Fruit fly (Drosophila melanogaster) whole organism, pupa: ENCODE measurements around the gene TotE.

Experiments used
- CG10348 ChIP-seq: fragments of 200-800 bp; sonication (Bioruptor generic); IDR thresholded peaks from 2 replicates; pipeline ENCODE4 v1.3.6; 2022; ENCODE audit warnings: missing biosample characterization, missing genetic modification characterization
- CG12605 ChIP-seq: fragments of 200-800 bp; sonication (Bioruptor generic); IDR thresholded peaks from 2 replicates; pipeline ENCODE4 v1.3.6; 2022; ENCODE audit warnings: missing biosample characterization, missing genetic modification characterization
- CG13204 ChIP-seq: fragments of 200-800 bp; sonication (Bioruptor generic); optimal IDR thresholded peaks from 2 replicates; lab custom pipeline; 2018; ENCODE audit warnings: missing biosample characterization, mild to moderate bottlenecking, missing genetic modification characterization, moderate library complexity
- CG14655 ChIP-seq: fragments of 200-800 bp; sonication (Bioruptor generic); optimal IDR thresholded peaks from 3 replicates; lab custom pipeline; 2017; ENCODE audit warnings: mild to moderate bottlenecking, missing biosample characterization, missing genetic modification reagents, missing genetic modification characterization
- CG15710 ChIP-seq: fragments of 200-800 bp; sonication (Bioruptor generic); optimal IDR thresholded peaks from 2 replicates; lab custom pipeline; 2018; ENCODE audit warnings: missing biosample characterization, mild to moderate bottlenecking, missing genetic modification characterization, moderate library complexity
- CG17806 ChIP-seq: fragments of 200-800 bp; sonication (Bioruptor generic); optimal IDR thresholded peaks from 2 replicates; lab custom pipeline; 2018; ENCODE audit warnings: missing biosample characterization, mild to moderate bottlenecking, missing genetic modification characterization, moderate library complexity
- CG32121 ChIP-seq: fragments of 200-800 bp; sonication (Bioruptor generic); IDR thresholded peaks from 2 replicates; pipeline ENCODE4 v1.3.6; 2022; ENCODE audit warnings: missing biosample characterization, missing genetic modification characterization
- CG34367 ChIP-seq: fragments of 200-800 bp; sonication (Bioruptor generic); optimal IDR thresholded peaks from 2 replicates; lab custom pipeline; 2018; ENCODE audit warnings: missing biosample characterization, mild to moderate bottlenecking, missing genetic modification characterization
- CG4496 ChIP-seq: fragments of 200-800 bp; sonication (Bioruptor generic); IDR thresholded peaks from 3 replicates; pipeline ENCODE4 v1.3.6; 2022; ENCODE audit warnings: missing biosample characterization, missing genetic modification characterization
- CG8159 ChIP-seq: fragments of 200-800 bp; sonication (Bioruptor generic); optimal IDR thresholded peaks from 3 replicates; lab custom pipeline; 2018; ENCODE audit warnings: missing biosample characterization, mild to moderate bottlenecking, missing genetic modification characterization, moderate library complexity
- CG8301 ChIP-seq: fragments of 200-800 bp; sonication (Bioruptor generic); optimal IDR thresholded peaks from 2 replicates; lab custom pipeline; 2018; ENCODE audit warnings: missing biosample characterization, mild to moderate bottlenecking, missing genetic modification characterization
- CG9948 ChIP-seq: fragments of 200-800 bp; sonication (Bioruptor generic); optimal IDR thresholded peaks from 2 replicates; lab custom pipeline; 2018; ENCODE audit warnings: missing biosample characterization, mild to moderate bottlenecking, missing genetic modification characterization, moderate library complexity
- D1 ChIP-seq: fragments of 200-800 bp; sonication (Bioruptor generic); optimal IDR thresholded peaks from 2 replicates; lab custom pipeline; 2018; ENCODE audit warnings: missing biosample characterization, mild to moderate bottlenecking, missing genetic modification characterization, moderate library complexity
- EcR ChIP-seq: fragments of 200-800 bp; sonication (Bioruptor generic); optimal IDR thresholded peaks from 3 replicates; lab custom pipeline; 2019; ENCODE audit warnings: missing biosample characterization, missing genetic modification characterization, mild to moderate bottlenecking, moderate library complexity, missing genetic modification reagents
- Ets98B ChIP-seq: fragments of 200-800 bp; sonication (Bioruptor generic); IDR thresholded peaks from 2 replicates; pipeline ENCODE4 v1.3.6; 2022; ENCODE audit warnings: missing biosample characterization, missing genetic modification characterization
- Pif1A ChIP-seq: fragments of 200-800 bp; sonication (Bioruptor generic); optimal IDR thresholded peaks from 3 replicates; lab custom pipeline; 2016; ENCODE audit warnings: missing biosample characterization, missing genetic modification characterization
- Pif1B ChIP-seq: fragments of 200-800 bp; sonication (Bioruptor generic); optimal IDR thresholded peaks from 3 replicates; lab custom pipeline; 2016; ENCODE audit warnings: missing biosample characterization, missing genetic modification characterization
- Snoo ChIP-seq: fragments of 200-800 bp; sonication (Bioruptor generic); optimal IDR thresholded peaks from 3 replicates; lab custom pipeline; 2017; ENCODE audit warnings: missing biosample characterization, mild to moderate bottlenecking, missing genetic modification characterization, inconsistent platforms
- fd96Ca ChIP-seq: fragments of 200-800 bp; sonication (Bioruptor generic); IDR thresholded peaks from 3 replicates; pipeline ENCODE4 v1.3.6; 2022; ENCODE audit warnings: missing biosample characterization, missing genetic modification characterization
- gl ChIP-seq: fragments of 200-800 bp; sonication (Bioruptor generic); optimal IDR thresholded peaks from 2 replicates; lab custom pipeline; 2018; ENCODE audit warnings: missing biosample characterization, mild to moderate bottlenecking, missing genetic modification characterization
- rn ChIP-seq: fragments of 200-800 bp; sonication (Bioruptor generic); IDR thresholded peaks from 2 replicates; pipeline ENCODE4 v1.3.6; 2022; ENCODE audit warnings: missing biosample characterization, missing genetic modification characterization

The TotE gene

DNA sequence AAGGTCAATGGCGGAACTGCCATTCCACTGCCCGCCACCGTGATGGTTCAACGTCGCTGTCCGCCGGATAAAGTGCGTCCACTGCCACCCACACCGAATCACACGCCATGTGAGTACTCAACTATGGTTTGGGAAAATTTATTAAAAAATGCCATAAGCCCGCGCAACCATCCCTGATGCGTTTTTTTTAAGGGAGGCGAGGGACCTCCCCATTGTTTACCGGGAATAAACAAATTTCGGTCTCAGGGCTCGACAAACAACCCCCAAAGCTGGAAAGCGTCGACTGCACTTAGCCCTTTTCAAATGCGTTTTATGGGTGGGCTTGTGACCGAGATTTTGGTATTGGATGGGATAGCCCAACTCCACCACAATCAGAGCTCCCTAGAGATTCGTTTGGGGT, 5.5 kb downstream of the TotE start:
- TF ChIP-seq CG9948 (tag; lab: Kevin White, UChicago): no peak
- no peak for TF ChIP-seq CG17806 (tag; lab: Kevin White, UChicago)
- TF ChIP-seq EcR (GFP tag; lab: Kevin White, UChicago): no peak
- no peak for TF ChIP-seq gl (tag; lab: Kevin White, UChicago)
- no peak for TF ChIP-seq CG13204 (GFP tag; lab: Kevin White, UChicago)
- no peak for TF ChIP-seq CG8159 (tag; lab: Kevin White, UChicago)
- no peak for TF ChIP-seq Pif1B (GFP tag; lab: Kevin White, UChicago)
- TF ChIP-seq CG12605 (GFP tag; lab: Robert Waterston, UW): no peak
- TF ChIP-seq CG8301 (tag; lab: Kevin White, UChicago): no peak
- TF ChIP-seq rn (GFP tag; lab: Robert Waterston, UW): no peak
- TF ChIP-seq CG15710: no peak
- TF ChIP-seq CG4496 (GFP tag; lab: Robert Waterston, UW): no peak
- no peak for TF ChIP-seq fd96Ca (GFP tag; lab: Robert Waterston, UW)

dm6 chr2L:19905233-19905632, 8.1 kb downstream of the TotE start:
- TF ChIP-seq D1 (tag; lab: Kevin White, UChicago) (no peak), fd96Ca (GFP tag; lab: Robert Waterston, UW) (0 out of 3 replicates have a peak, but pooled peaks have one; percentile 41), Pif1A (peak; percentile 25), CG32121 (GFP tag; lab: Robert Waterston, UW) (peak; percentile 46; the same call in 1 of the 2 replicates), CG17806 (tag; lab: Kevin White, UChicago) (peak; percentile 49), CG14655 (GFP tag; lab: Kevin White, UChicago) (peak; percentile 77), gl (tag; lab: Kevin White, UChicago) (no peak), Snoo (tag; lab: Kevin White, UChicago) (peak; percentile 52), CG9948 (tag; lab: Kevin White, UChicago) (peak; percentile 50), Ets98B (GFP tag; lab: Robert Waterston, UW) (peak; percentile 44), CG4496 (GFP tag; lab: Robert Waterston, UW) (peak; percentile 61; the same call in 2 of the 3 replicates), Pif1B (GFP tag; lab: Kevin White, UChicago) (peak; percentile 62), CG15710 (peak; percentile 54), CG8159 (tag; lab: Kevin White, UChicago) (peak; percentile 50), CG13204 (GFP tag; lab: Kevin White, UChicago) (no peak), CG10348 (GFP tag; lab: Robert Waterston, UW) (no peak), CG8301 (tag; lab: Kevin White, UChicago) (peak; percentile 73), EcR (GFP tag; lab: Kevin White, UChicago) (no peak), CG12605 (GFP tag; lab: Robert Waterston, UW) (no peak), rn (GFP tag; lab: Robert Waterston, UW) (no peak), CG34367 (tag; lab: Kevin White, UChicago) (peak; percentile 1)

DNA sequence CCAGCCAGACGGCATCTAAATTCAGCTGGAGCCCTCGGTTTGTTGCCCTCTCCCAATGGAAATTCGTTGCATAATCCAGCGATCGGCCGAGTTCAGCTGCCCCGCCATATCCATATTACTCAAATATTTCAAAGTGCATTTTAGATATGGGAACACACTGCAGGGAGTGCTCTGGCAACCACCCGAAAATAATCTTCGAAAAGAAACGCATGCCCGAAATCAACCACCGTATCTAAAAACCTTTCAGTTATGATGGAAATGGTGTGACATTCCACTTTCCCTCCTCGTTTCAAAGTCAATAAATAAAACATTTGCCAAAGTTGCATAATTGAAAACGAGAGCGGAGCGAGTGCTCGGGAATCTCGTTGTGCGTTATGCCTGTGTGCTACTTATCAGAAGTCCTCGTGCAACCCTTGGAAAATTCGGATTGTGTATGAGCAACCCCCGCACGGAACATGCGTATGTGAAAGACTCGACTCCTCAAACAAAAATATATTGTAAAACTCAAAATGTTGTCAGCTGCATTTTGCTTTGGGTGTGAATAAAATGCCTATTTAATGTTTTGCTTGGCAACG, 10.5 kb downstream of the TotE start:
- TF ChIP-seq CG15710: no peak
- TF ChIP-seq, all 21 proteins: peak for 0

- TF ChIP-seq CG8301 (tag; lab: Kevin White, UChicago): peak; percentile 48
- TF ChIP-seq CG8159 (tag; lab: Kevin White, UChicago): no peak
- TF ChIP-seq CG4496 (GFP tag; lab: Robert Waterston, UW): peak; percentile 29; the same call in 1 of the 3 replicates
- peak; percentile 23; the same call in 1 of the 2 replicates for TF ChIP-seq Ets98B (GFP tag; lab: Robert Waterston, UW)
- TF ChIP-seq fd96Ca (GFP tag; lab: Robert Waterston, UW): 0 out of 3 replicates have a peak, but pooled peaks have one; percentile 7
- peak; percentile 58 for TF ChIP-seq CG14655 (GFP tag; lab: Kevin White, UChicago)
- TF ChIP-seq CG15710: no peak
- no peak for TF ChIP-seq Pif1A
These were observed 13.8 kb downstream of the TotE start for dm6 chr2L:19899498-19899897.

DNA sequence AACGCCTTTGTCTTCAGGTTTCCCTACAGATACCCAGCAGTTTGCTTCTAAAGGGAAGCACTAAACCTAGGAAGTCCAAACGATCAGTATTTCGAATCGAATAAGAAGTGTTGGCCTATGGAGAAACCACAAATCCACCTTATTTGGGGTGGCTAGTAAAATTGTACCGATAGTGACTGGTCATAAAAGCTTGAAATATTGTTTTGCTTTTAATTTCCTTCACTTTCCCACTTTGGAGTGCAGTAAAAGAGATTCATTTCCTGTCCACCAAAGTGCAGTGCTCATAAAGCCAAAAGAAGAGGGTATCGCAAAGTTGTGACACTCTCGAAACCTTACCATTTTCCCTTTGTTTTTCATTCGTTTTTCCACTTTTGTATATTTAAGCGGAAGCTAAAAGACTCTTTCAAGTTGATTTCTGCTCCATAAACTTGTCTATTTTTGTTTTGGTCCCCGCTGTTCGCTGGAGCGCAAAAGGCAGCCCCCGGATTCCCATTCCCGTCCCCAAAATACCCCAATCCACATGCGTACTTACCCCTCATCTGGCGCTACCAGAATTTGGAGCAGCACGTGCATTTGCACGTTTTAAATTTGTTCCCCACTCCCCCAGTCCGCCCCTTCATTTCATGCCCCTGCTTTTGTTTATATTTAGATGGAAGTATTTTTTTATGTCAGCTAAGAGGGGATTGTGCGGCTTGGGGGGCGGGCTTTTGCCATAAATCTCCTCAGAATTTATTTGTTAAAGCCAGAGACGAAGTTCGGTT, 14.6 kb downstream of the TotE start:
- TF ChIP-seq Snoo (tag; lab: Kevin White, UChicago): no peak
- TF ChIP-seq CG34367 (tag; lab: Kevin White, UChicago): no peak
- peak; percentile 16 for TF ChIP-seq CG14655 (GFP tag; lab: Kevin White, UChicago)
- TF ChIP-seq CG9948 (tag; lab: Kevin White, UChicago): no peak

DNA sequence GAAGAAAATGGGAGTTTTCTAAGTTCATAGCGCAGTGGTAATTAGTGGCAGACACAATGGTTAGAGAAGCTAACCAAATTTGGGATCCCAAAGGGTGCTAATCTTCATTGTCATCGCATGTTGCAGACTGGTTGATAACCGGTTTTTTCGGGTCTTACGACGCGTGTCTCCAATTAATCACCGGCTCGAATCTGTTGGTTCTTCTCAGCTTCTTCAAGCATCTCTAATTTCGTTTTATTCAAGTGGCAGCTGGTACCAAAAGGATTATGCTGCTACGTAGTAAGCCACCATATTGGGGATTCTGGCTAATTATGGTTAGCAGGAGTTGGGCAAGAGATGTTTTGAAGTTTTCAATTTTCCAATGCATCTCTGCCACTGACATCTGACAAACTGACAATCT, 16.3 kb downstream of the TotE start:
- TF ChIP-seq CG17806 (tag; lab: Kevin White, UChicago): no peak
